Fruit fly (Drosophila melanogaster) whole organism, prepupa: ENCODE data around the gene lilli.

Experiments used
- Blimp-1 ChIP-seq: fragments of 200-800 bp; sonication (Bioruptor generic); optimal IDR thresholded peaks from 3 replicates; lab custom pipeline; 2017; ENCODE audit warnings: missing biosample characterization, missing genetic modification characterization, mild to moderate bottlenecking, moderate library complexity, missing genetic modification reagents
- CG10631 ChIP-seq: fragments of 200-800 bp; sonication (Bioruptor generic); optimal IDR thresholded peaks from 2 replicates; lab custom pipeline; 2016; ENCODE audit warnings: missing biosample characterization, missing genetic modification characterization
- CG10669 ChIP-seq: fragments of 200-800 bp; sonication (Bioruptor generic); optimal IDR thresholded peaks from 3 replicates; lab custom pipeline; 2018; ENCODE audit warnings: missing biosample characterization, mild to moderate bottlenecking, missing genetic modification characterization, moderate library complexity
- CG11294 ChIP-seq: fragments of 200-800 bp; sonication (Bioruptor generic); IDR thresholded peaks from 2 replicates; pipeline ENCODE4 v1.3.6; 2022; ENCODE audit warnings: missing biosample characterization, missing genetic modification characterization
- CG11762 ChIP-seq: fragments of 200-800 bp; sonication (Bioruptor generic); optimal IDR thresholded peaks from 3 replicates; lab custom pipeline; 2016; ENCODE audit warnings: missing biosample characterization, missing genetic modification characterization; ENCODE audit not compliant: insufficient read depth
- CG11902 ChIP-seq: fragments of 200-800 bp; sonication (Bioruptor generic); optimal IDR thresholded peaks from 3 replicates; lab custom pipeline; 2016; ENCODE audit warnings: missing biosample characterization, missing genetic modification characterization
- CG15336 ChIP-seq: fragments of 200-800 bp; sonication (Bioruptor generic); IDR thresholded peaks from 2 replicates; pipeline ENCODE4 v1.3.6; 2022; ENCODE audit warnings: missing biosample characterization, missing genetic modification characterization
- CG16779 ChIP-seq: fragments of 200-800 bp; sonication (Bioruptor generic); optimal IDR thresholded peaks from 3 replicates; lab custom pipeline; 2017; ENCODE audit warnings: missing biosample characterization, mild to moderate bottlenecking, missing genetic modification characterization
- CG3032 ChIP-seq: fragments of 200-800 bp; optimal IDR thresholded peaks from 2 replicates; lab custom pipeline; 2019; ENCODE audit warnings: missing biosample characterization, mild to moderate bottlenecking, missing genetic modification characterization, moderate library complexity
- CG32006 ChIP-seq: fragments of 200-800 bp; sonication (Bioruptor generic); optimal IDR thresholded peaks from 3 replicates; lab custom pipeline; 2017; ENCODE audit warnings: missing biosample characterization, mild to moderate bottlenecking, missing genetic modification characterization
- CG34406 ChIP-seq: fragments of 200-800 bp; sonication (Bioruptor generic); optimal IDR thresholded peaks from 3 replicates; lab custom pipeline; 2016; ENCODE audit warnings: missing biosample characterization, missing genetic modification characterization
- CG4318 ChIP-seq: fragments of 200-800 bp; sonication (Bioruptor generic); optimal IDR thresholded peaks from 3 replicates; lab custom pipeline; 2017; ENCODE audit warnings: missing biosample characterization, mild to moderate bottlenecking, missing genetic modification characterization
- CG6163 ChIP-seq: fragments of 200-800 bp; sonication (Bioruptor generic); IDR thresholded peaks from 3 replicates; pipeline ENCODE4 v1.3.6; 2022; ENCODE audit warnings: missing biosample characterization, missing genetic modification characterization
- CG6276 ChIP-seq: fragments of 200-800 bp; sonication (Bioruptor generic); optimal IDR thresholded peaks from 2 replicates; lab custom pipeline; 2017; ENCODE audit warnings: missing biosample characterization, mild to moderate bottlenecking, missing genetic modification characterization
- CG6792 ChIP-seq: fragments of 200-800 bp; sonication (Bioruptor generic); optimal IDR thresholded peaks from 3 replicates; lab custom pipeline; 2016; ENCODE audit warnings: missing biosample characterization, missing genetic modification characterization
- CG7368 ChIP-seq: fragments of 200-800 bp; sonication (Bioruptor generic); optimal IDR thresholded peaks from 3 replicates; lab custom pipeline; 2016; ENCODE audit warnings: missing biosample characterization, missing genetic modification characterization
- CG8119 ChIP-seq: fragments of 200-800 bp; sonication (Bioruptor generic); IDR thresholded peaks from 3 replicates; pipeline ENCODE4 v1.3.6; 2022; ENCODE audit warnings: missing biosample characterization, missing genetic modification characterization
- CG8632 ChIP-seq: fragments of 200-800 bp; sonication (Bioruptor generic); optimal IDR thresholded peaks from 3 replicates; lab custom pipeline; 2016; ENCODE audit warnings: missing biosample characterization, missing genetic modification characterization
- Eip75B ChIP-seq: fragments of 200-800 bp; sonication (Bioruptor generic); optimal IDR thresholded peaks from 3 replicates; lab custom pipeline; 2016; ENCODE audit warnings: missing biosample characterization, missing genetic modification characterization
- Eip93F ChIP-seq: fragments of 200-800 bp; sonication (Bioruptor generic); optimal IDR thresholded peaks from 2 replicates; lab custom pipeline; 2016; ENCODE audit warnings: missing biosample characterization, mild to moderate bottlenecking, missing genetic modification characterization
- Ets21C ChIP-seq: fragments of 200-800 bp; sonication (Bioruptor generic); optimal IDR thresholded peaks from 3 replicates; lab custom pipeline; 2016; ENCODE audit warnings: missing biosample characterization, missing genetic modification characterization
- Ets96B ChIP-seq: fragments of 200-800 bp; optimal IDR thresholded peaks from 2 replicates; lab custom pipeline; 2019; ENCODE audit warnings: missing biosample characterization, mild to moderate bottlenecking, missing genetic modification characterization, moderate library complexity
- Gug ChIP-seq: fragments of 200-800 bp; sonication (Bioruptor generic); IDR thresholded peaks from 2 replicates; pipeline ENCODE4 v1.3.6; 2022; ENCODE audit warnings: missing biosample characterization, missing genetic modification characterization
- Hr38 ChIP-seq: sonication (Bioruptor generic); optimal IDR thresholded peaks from 2 replicates; lab custom pipeline; 2016; ENCODE audit warnings: missing biosample characterization, missing genetic modification characterization
- Hr39 ChIP-seq: fragments of 200-800 bp; sonication (Bioruptor generic); optimal IDR thresholded peaks from 2 replicates; lab custom pipeline; 2016; ENCODE audit warnings: missing biosample characterization, missing genetic modification characterization
- Lpt ChIP-seq: fragments of 200-800 bp; sonication (Bioruptor generic); optimal IDR thresholded peaks from 3 replicates; lab custom pipeline; 2016; ENCODE audit warnings: missing biosample characterization, missing genetic modification characterization
- Met ChIP-seq: fragments of 200-800 bp; sonication (Bioruptor generic); optimal IDR thresholded peaks from 3 replicates; lab custom pipeline; 2016; ENCODE audit warnings: missing biosample characterization, missing genetic modification characterization
- OdsH ChIP-seq: fragments of 200-800 bp; sonication (Bioruptor generic); optimal IDR thresholded peaks from 3 replicates; lab custom pipeline; 2016; ENCODE audit warnings: missing biosample characterization, missing genetic modification characterization
- Smox ChIP-seq: fragments of 200-800 bp; sonication (Bioruptor generic); optimal IDR thresholded peaks from 3 replicates; lab custom pipeline; 2016; ENCODE audit warnings: missing biosample characterization, missing genetic modification characterization
- Sox102F ChIP-seq: fragments of 200-800 bp; sonication (Bioruptor generic); optimal IDR thresholded peaks from 2 replicates; lab custom pipeline; 2016; ENCODE audit warnings: missing biosample characterization, mild to moderate bottlenecking, missing genetic modification characterization
- Sox15 ChIP-seq: fragments of 200-800 bp; sonication (Bioruptor generic); optimal IDR thresholded peaks from 3 replicates; lab custom pipeline; 2016; ENCODE audit warnings: missing biosample characterization, missing genetic modification characterization
- acj6 ChIP-seq: fragments of 200-800 bp; sonication (Bioruptor generic); optimal IDR thresholded peaks from 3 replicates; lab custom pipeline; 2016; ENCODE audit warnings: missing biosample characterization, missing genetic modification characterization
- cyc ChIP-seq: fragments of 200-800 bp; sonication (Bioruptor generic); optimal IDR thresholded peaks from 3 replicates; lab custom pipeline; 2016; ENCODE audit warnings: missing biosample characterization, missing genetic modification characterization
- dac ChIP-seq: fragments of 200-800 bp; sonication (Bioruptor generic); optimal IDR thresholded peaks from 2 replicates; lab custom pipeline; 2017; ENCODE audit warnings: missing biosample characterization, mild to moderate bottlenecking, missing genetic modification characterization
- dsx ChIP-seq: fragments of 200-800 bp; optimal IDR thresholded peaks from 3 replicates; lab custom pipeline; 2019; ENCODE audit warnings: missing biosample characterization, mild to moderate bottlenecking, missing genetic modification characterization, moderate library complexity; ENCODE audit not compliant: poor library complexity, severe bottlenecking
- fd59A ChIP-seq: fragments of 200-800 bp; sonication (Bioruptor generic); optimal IDR thresholded peaks from 2 replicates; lab custom pipeline; 2017; ENCODE audit warnings: missing biosample characterization, mild to moderate bottlenecking, missing genetic modification characterization, missing genetic modification reagents
- fd85E ChIP-seq: fragments of 200-800 bp; sonication (Bioruptor generic); optimal IDR thresholded peaks from 3 replicates; lab custom pipeline; 2016; ENCODE audit warnings: missing biosample characterization, missing genetic modification characterization
- lz ChIP-seq: fragments of 200-800 bp; sonication (Bioruptor generic); optimal IDR thresholded peaks from 3 replicates; lab custom pipeline; 2016; ENCODE audit warnings: missing biosample characterization, missing genetic modification characterization
- net ChIP-seq: fragments of 200-800 bp; sonication (Bioruptor generic); optimal IDR thresholded peaks from 3 replicates; lab custom pipeline; 2016; ENCODE audit warnings: missing biosample characterization, missing genetic modification characterization
- pdm3 ChIP-seq: fragments of 200-800 bp; sonication (Bioruptor generic); optimal IDR thresholded peaks from 3 replicates; lab custom pipeline; 2016; ENCODE audit warnings: missing biosample characterization, missing genetic modification characterization
- spab ChIP-seq: fragments of 200-800 bp; sonication (Bioruptor generic); optimal IDR thresholded peaks from 2 replicates; lab custom pipeline; 2017; ENCODE audit warnings: missing biosample characterization, mild to moderate bottlenecking, missing genetic modification characterization, missing genetic modification reagents
- ss ChIP-seq, 2 experiments: fragments of 200-800 bp; sonication (Bioruptor generic); optimal IDR thresholded peaks; 2 replicates in 1 of 2; 3 replicates in 1 of 2; lab custom pipeline; 2017 to 2018; ENCODE audit warnings: mild to moderate bottlenecking in 2 of 2, missing biosample characterization in 2 of 2, missing genetic modification characterization in 2 of 2, moderate library complexity in 1 of 2
- svp ChIP-seq: fragments of 200-800 bp; sonication (Bioruptor generic); peaks from one replicate; lab custom pipeline; 2016; ENCODE audit warnings: missing biosample characterization, missing genetic modification characterization
- topi ChIP-seq: fragments of 200-800 bp; sonication (Bioruptor generic); optimal IDR thresholded peaks from 3 replicates; lab custom pipeline; 2016; ENCODE audit warnings: missing biosample characterization, missing genetic modification characterization
- vri ChIP-seq: fragments of 200-800 bp; sonication (Bioruptor generic); optimal IDR thresholded peaks from 3 replicates; lab custom pipeline; 2016; ENCODE audit warnings: missing biosample characterization, mild to moderate bottlenecking, missing genetic modification characterization

The lilli gene

DNA sequence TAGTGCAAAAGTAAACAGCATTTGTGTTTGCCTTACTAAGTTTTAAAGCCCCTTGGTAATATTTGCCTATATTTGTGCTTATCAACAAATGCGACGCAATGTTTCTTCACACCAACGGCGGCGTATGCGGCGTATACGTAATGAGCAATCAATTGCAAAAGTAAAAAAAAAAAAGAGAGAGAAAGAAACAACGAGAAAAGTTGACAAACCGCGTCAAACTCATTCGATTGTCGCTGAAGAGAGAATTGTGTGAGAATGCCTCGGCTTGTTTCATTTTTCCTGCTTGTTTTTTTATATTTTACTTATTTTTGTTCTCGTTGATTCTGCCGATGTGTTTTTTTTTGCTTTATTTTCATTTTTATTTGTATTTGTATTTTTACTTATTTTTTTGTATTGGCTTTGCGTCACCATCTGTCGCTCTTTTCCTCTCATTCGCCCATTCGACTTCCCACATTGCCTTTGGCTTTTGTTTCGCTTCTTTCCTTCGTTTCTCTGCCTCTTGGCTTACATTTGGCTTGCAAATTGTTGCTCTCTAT, 38.6 kb downstream of the lilli start (continued):
- TF ChIP-seq Lpt (peak; percentile 93), CG10669 (GFP tag; lab: Kevin White, UChicago) (peak; percentile 87), acj6 (peak; percentile 63), CG11294 (GFP tag; lab: Robert Waterston, UW) (peak; percentile 62; the same call in 1 of the 2 replicates), pdm3 (GFP tag; lab: Kevin White, UChicago) (peak; percentile 80), Hr39 (GFP tag; lab: Kevin White, UChicago) (no peak), Hr38 (GFP tag; lab: Kevin White, UChicago) (no peak), Sox15 (GFP tag; lab: Kevin White, UChicago) (no peak), CG4318 (GFP tag; lab: Kevin White, UChicago) (no peak)

DNA sequence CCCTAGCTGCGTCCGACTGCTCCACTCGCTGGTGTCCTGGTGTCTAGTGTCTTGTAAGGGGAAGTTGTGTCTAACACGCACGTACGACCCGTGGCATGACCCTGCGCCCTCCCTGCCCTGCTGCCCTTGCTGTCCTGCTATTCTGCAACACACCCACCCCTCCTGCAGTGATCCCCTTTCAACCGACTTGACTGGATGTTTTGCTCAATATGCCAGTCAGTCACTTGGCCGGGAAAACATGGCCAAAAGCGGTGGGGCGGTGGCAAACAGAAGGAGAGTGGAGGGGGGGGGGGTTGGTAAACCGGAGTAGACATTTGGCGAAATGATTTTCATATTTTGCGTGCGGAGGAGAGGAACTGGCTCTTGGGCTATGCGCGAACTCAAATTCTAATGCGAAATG, 44.9 kb downstream of the lilli start:
- TF ChIP-seq Gug, result no peak
- no peak for TF ChIP-seq CG3032 (tag; lab: Kevin White, UChicago)
- TF ChIP-seq Eip75B (GFP tag; lab: Kevin White, UChicago), result no peak
- TF ChIP-seq CG7368 (GFP tag; lab: Kevin White, UChicago), result no peak
- TF ChIP-seq CG6276 (GFP tag; lab: Kevin White, UChicago), result no peak
- TF ChIP-seq CG10631, result no peak
- TF ChIP-seq Blimp-1 (GFP tag; lab: Kevin White, UChicago), result no peak
- no peak for TF ChIP-seq Smox (GFP tag; lab: Kevin White, UChicago)
- TF ChIP-seq CG32006, result no peak
- TF ChIP-seq CG8632 (GFP tag; lab: Kevin White, UChicago), result no peak
- no peak for TF ChIP-seq cyc (GFP tag; lab: Kevin White, UChicago)
- no peak for TF ChIP-seq CG15336 (GFP tag; lab: Robert Waterston, UW)
- no peak for TF ChIP-seq CG34406 (GFP tag; lab: Kevin White, UChicago)
- TF ChIP-seq Lpt, result no peak
- no peak for TF ChIP-seq svp (GFP tag; lab: Kevin White, UChicago)
- no peak for TF ChIP-seq Ets21C (GFP tag; lab: Kevin White, UChicago)
- TF ChIP-seq CG10669 (GFP tag; lab: Kevin White, UChicago), result no peak
- no peak for TF ChIP-seq CG4318 (GFP tag; lab: Kevin White, UChicago)
- TF ChIP-seq pdm3 (GFP tag; lab: Kevin White, UChicago), result no peak
- TF ChIP-seq, all 60 proteins: peak for 0

DNA sequence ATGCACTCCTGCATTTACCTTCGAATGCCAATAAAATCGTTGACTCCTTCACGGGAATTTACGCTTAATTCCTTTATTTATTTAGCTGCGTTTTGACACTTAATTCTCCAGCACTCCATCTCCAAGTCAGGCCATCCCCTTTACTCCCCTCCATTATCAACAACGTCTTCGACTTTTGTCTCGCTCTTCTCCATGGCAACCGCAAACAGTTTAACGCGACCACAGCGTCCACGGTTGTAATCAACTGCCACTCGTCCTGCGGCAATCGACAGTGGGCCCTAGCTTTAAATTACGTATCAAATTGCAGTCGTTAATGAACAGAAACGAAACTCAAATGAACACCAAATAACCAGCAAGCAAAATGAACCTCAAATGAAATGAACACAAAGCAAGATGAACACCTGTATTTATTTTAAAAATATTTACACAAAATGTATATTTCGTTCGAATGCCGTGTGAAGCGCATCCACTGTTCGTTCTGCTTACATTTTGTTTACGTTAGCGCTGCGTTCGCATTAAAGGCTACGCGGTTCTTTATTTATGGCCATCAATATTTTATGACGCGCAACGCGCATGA, 45.9 kb downstream of the lilli start:
- TF ChIP-seq topi (GFP tag; lab: Kevin White, UChicago), result peak; percentile 74
- peak; percentile 43 for TF ChIP-seq OdsH (GFP tag; lab: Kevin White, UChicago)
- TF ChIP-seq dsx (GFP tag; lab: Kevin White, UChicago), result peak; percentile 87
- peak; percentile 73 for TF ChIP-seq fd59A (GFP tag; lab: Kevin White, UChicago)
- no peak for TF ChIP-seq Eip93F (GFP tag; lab: Kevin White, UChicago)
- TF ChIP-seq CG16779 (tag; lab: Kevin White, UChicago), result peak; percentile 71
- TF ChIP-seq fd85E (GFP tag; lab: Kevin White, UChicago), result no peak
- peak; percentile 28 for TF ChIP-seq CG6276 (GFP tag; lab: Kevin White, UChicago)
- TF ChIP-seq vri (GFP tag; lab: Kevin White, UChicago), result no peak
- TF ChIP-seq lz (GFP tag; lab: Kevin White, UChicago), result peak; percentile 69
- TF ChIP-seq net (GFP tag; lab: Kevin White, UChicago), result no peak
- TF ChIP-seq CG11294 (GFP tag; lab: Robert Waterston, UW), result 0 out of 2 replicates have a peak, but pooled peaks have one; percentile 8
- peak; percentile 3 for TF ChIP-seq Smox (GFP tag; lab: Kevin White, UChicago)
- peak; percentile 29 for TF ChIP-seq CG11762
- peak; percentile 80 for TF ChIP-seq svp (GFP tag; lab: Kevin White, UChicago)
- peak; percentile 20 for TF ChIP-seq CG4318 (GFP tag; lab: Kevin White, UChicago)
- peak; percentile 68 for TF ChIP-seq CG10631
- peak; percentile 56 for TF ChIP-seq Sox102F (GFP tag; lab: Kevin White, UChicago)
- TF ChIP-seq spab, result peak; percentile 75
- peak; percentile 10 for TF ChIP-seq Blimp-1 (GFP tag; lab: Kevin White, UChicago)
- TF ChIP-seq CG7368 (GFP tag; lab: Kevin White, UChicago), result peak; percentile 24
- TF ChIP-seq CG6792 (GFP tag; lab: Kevin White, UChicago), result peak; percentile 50
- peak; percentile 21 for TF ChIP-seq CG11902
- TF ChIP-seq CG34406 (GFP tag; lab: Kevin White, UChicago), result peak; percentile 72
- TF ChIP-seq Hr39 (GFP tag; lab: Kevin White, UChicago), result peak; percentile 52
- TF ChIP-seq CG6163, result peak; percentile 59; the same call in 1 of the 3 replicates
- TF ChIP-seq Ets96B (tag; lab: Kevin White, UChicago), result peak; percentile 83
- no peak for TF ChIP-seq dac (GFP tag; lab: Kevin White, UChicago)
- TF ChIP-seq ss (GFP tag; optimal IDR thresholded peaks at IDR 0.05; lab: Kevin White, UChicago), result peak; percentile 77 to 85
- TF ChIP-seq cyc (GFP tag; lab: Kevin White, UChicago), result peak; percentile 31
- peak; percentile 43; the same call in 1 of the 3 replicates for TF ChIP-seq CG8119 (GFP tag; lab: Robert Waterston, UW)
- TF ChIP-seq Met (GFP tag; lab: Kevin White, UChicago), result peak; percentile 72
